Worm (Caenorhabditis elegans): ENCODE results near the gene T05C1.3.

The T05C1.3 gene

DNA sequence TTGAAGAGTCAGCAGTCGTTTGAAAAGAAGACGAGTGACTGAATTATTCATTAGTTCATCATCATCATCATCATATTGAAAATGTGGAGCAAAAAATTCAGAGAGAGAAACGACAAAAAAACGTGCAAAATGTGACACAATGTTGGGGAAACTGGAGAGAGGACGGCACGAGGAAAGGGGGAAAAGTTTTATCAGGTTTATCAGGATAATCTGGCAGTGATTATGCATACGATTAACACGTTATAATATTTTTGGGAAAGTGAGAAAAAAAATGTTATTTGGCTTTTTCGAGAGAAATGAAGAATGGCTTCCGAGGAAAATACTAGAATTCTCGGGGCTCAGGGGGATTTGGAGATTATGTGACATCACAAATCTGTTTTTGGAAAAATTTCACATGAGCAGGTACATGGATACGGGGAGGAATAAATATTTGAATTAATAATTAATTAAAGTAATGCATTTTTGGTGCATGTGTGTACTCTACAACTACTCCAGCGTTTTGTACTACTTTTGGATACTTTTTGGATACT lies 16.0 kb upstream of the T05C1.3 start, which contains the start of gene camt-1 (continued):
- no peak for TF ChIP-seq dpl-1 (GFP tag; optimal IDR thresholded peaks at IDR 0.05)
- TF ChIP-seq dsc-1 (tag; optimal IDR thresholded peaks at IDR 0.05): peak; percentile 94
- no peak for TF ChIP-seq alr-1 (tag; optimal IDR thresholded peaks at IDR 0.05; ENCODE audit: borderline replicate concordance)
- TF ChIP-seq ceh-63 (GFP tag; optimal IDR thresholded peaks at IDR 0.05): no peak
- no peak for TF ChIP-seq ama-1 (optimal IDR thresholded peaks at IDR 0.05)
- no peak for TF ChIP-seq rnt-1 (tag; optimal IDR thresholded peaks at IDR 0.05)
- peak; percentile 53 for TF ChIP-seq unc-86 (tag; optimal IDR thresholded peaks at IDR 0.05)
- no peak for TF ChIP-seq nhr-76 (tag; optimal IDR thresholded peaks at IDR 0.05)
- no peak for TF ChIP-seq mef-2 (tag; optimal IDR thresholded peaks at IDR 0.05)
- TF ChIP-seq pax-3 (tag; optimal IDR thresholded peaks at IDR 0.05): peak; percentile 65
- no peak for TF ChIP-seq blmp-1 (tag; optimal IDR thresholded peaks at IDR 0.05)
- no peak for TF ChIP-seq F16B12.6 (tag; optimal IDR thresholded peaks at IDR 0.05)
- TF ChIP-seq tlp-1 (tag; optimal IDR thresholded peaks at IDR 0.05): no peak
- no peak for TF ChIP-seq zag-1 (tag; optimal IDR thresholded peaks at IDR 0.05)
- no peak for TF ChIP-seq aly-2 (tag; optimal IDR thresholded peaks at IDR 0.05)
- no peak for TF ChIP-seq C04F5.9 (tag; optimal IDR thresholded peaks at IDR 0.05)

- no peak for TF ChIP-seq egl-27 (tag; optimal IDR thresholded peaks at IDR 0.05)
- no peak for TF ChIP-seq fkh-8 (tag; optimal IDR thresholded peaks at IDR 0.05)
- TF ChIP-seq mef-2 (tag; optimal IDR thresholded peaks at IDR 0.05): no peak
- TF ChIP-seq dsc-1 (tag; optimal IDR thresholded peaks at IDR 0.05): no peak
- TF ChIP-seq ztf-11 (tag; optimal IDR thresholded peaks at IDR 0.05): no peak
- TF ChIP-seq elt-2 (tag; optimal IDR thresholded peaks at IDR 0.05): peak; percentile 13
Observed at ce11 chrII:4495844-4496243, 6.7 kb upstream of the T05C1.3 start.

DNA sequence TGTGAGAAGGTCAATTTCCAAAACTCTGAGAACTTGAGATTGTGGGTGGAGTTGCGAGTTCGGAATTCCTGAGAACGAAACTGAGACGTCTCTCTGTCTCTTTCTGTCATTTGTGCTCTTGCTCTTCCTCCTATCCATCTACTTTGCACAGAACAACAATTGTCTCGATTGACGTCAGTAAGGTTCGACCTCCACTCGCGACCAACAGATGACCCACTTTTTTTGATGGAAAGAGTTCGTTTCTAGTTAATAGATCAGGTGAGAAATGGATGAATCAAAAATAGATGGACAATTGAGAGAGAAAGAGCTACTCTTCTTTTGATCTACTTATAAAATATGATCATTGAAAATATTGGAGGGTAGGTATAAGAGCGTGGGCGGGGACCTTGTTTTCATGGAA lies 5.3 kb upstream of the T05C1.3 start:
- peak; percentile 24 to 49 for TF ChIP-seq lsy-2 (tag; optimal IDR thresholded peaks at IDR 0.05)
- TF ChIP-seq snu-23 (GFP tag; optimal IDR thresholded peaks at IDR 0.05): peak; percentile 27
- peak; percentile 64 for TF ChIP-seq rnt-1 (tag; optimal IDR thresholded peaks at IDR 0.05)
- no peak for TF ChIP-seq jun-1 (tag; optimal IDR thresholded peaks at IDR 0.05)
- TF ChIP-seq nhr-20 (tag; optimal IDR thresholded peaks at IDR 0.05): peak; percentile 35
- peak; percentile 81 for TF ChIP-seq lin-14 (GFP tag; optimal IDR thresholded peaks at IDR 0.05)
- peak; percentile 5 for TF ChIP-seq lin-13 (GFP tag; optimal IDR thresholded peaks at IDR 0.05)
- TF ChIP-seq fos-1 (tag; optimal IDR thresholded peaks at IDR 0.05): no peak
- no peak for TF ChIP-seq nhr-28 (tag; optimal IDR thresholded peaks at IDR 0.05)
- TF ChIP-seq lin-39 (tag; optimal IDR thresholded peaks at IDR 0.05): peak; percentile 38
- TF ChIP-seq mef-2 (tag; optimal IDR thresholded peaks at IDR 0.05): peak; percentile 52
- no peak for TF ChIP-seq egl-13 (tag; optimal IDR thresholded peaks at IDR 0.05)
- no peak for TF ChIP-seq lir-3 (tag; optimal IDR thresholded peaks at IDR 0.05; ENCODE audit: poor library complexity)
- peak; percentile 78 for TF ChIP-seq nhr-71 (tag; optimal IDR thresholded peaks at IDR 0.05)
- peak; percentile 29; the same call in 1 of the 2 replicates for TF ChIP-seq nhr-19 (GFP tag; conservative IDR thresholded peaks at IDR 0.05)
- peak in 1 of 2 experiments; percentile 13 for TF ChIP-seq efl-1 (optimal IDR thresholded peaks at IDR 0.05)
- TF ChIP-seq efl-1 (GFP tag; optimal IDR thresholded peaks at IDR 0.05 in 1 of 2): no peak

DNA sequence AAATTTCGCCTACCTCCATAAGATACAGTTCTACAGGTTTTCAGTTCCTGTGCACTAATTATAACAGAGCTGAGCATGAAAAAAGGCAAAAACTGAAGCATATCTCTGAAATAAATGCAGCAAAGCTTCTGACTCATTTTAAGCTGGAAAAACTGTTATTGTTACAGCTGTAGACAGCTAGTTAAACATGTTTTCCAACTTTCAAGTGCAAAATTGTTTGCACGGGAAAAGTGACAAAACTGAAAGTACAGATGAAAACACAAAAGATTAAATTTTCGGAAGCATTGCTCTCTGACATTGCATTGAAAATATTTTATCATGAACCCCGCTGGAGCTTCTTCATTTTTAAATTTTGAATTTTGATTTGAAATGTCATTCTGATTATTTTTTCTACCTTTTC lies 1.5 kb upstream of the T05C1.3 start, which contains the start of gene T05C1.5:
Gene T05C1.5, minus strand, starts transcription at position 101 of the 400 bp plus-strand sequence.
- TF ChIP-seq nhr-12 (tag; optimal IDR thresholded peaks at IDR 0.05) (no peak), sup-37 (GFP tag; optimal IDR thresholded peaks at IDR 0.05) (no peak), ceh-8 (GFP tag; optimal IDR thresholded peaks at IDR 0.05) (no peak), aha-1 (tag; optimal IDR thresholded peaks at IDR 0.05) (no peak), lin-15B (tag; optimal IDR thresholded peaks at IDR 0.05) (no peak), efl-3 (GFP tag; optimal IDR thresholded peaks at IDR 0.05) (no peak), ceh-82 (tag; optimal IDR thresholded peaks at IDR 0.05) (no peak), lin-35 (GFP tag; optimal IDR thresholded peaks at IDR 0.05) (no peak), tlp-1 (tag; optimal IDR thresholded peaks at IDR 0.05) (no peak), snu-23 (GFP tag; optimal IDR thresholded peaks at IDR 0.05) (no peak)

All from whole organism, L1 larva.